Fruit fly (Drosophila melanogaster) whole organism, embryonic: ENCODE data around the gene CG43350.

Source experiments
- Adf1 ChIP-seq: fragments of 200-800 bp; sonication (Bioruptor generic); IDR thresholded peaks from 2 replicates; pipeline ENCODE4 v1.3.6; 2022; ENCODE audit warnings: missing biosample characterization, missing genetic modification characterization
- CG13287 ChIP-seq: fragments of 200-800 bp; sonication (Bioruptor generic); IDR thresholded peaks from 2 replicates; pipeline ENCODE4 v1.3.6; 2022; ENCODE audit warnings: missing biosample characterization, missing genetic modification characterization; ENCODE audit not compliant: partially characterized antibody
- CG14014 ChIP-seq: fragments of 200-800 bp; sonication (Bioruptor generic); IDR thresholded peaks from 2 replicates; pipeline ENCODE4 v1.3.6; 2022; ENCODE audit warnings: missing biosample characterization, missing genetic modification characterization
- CG14710 ChIP-seq: fragments of 200-800 bp; sonication (Bioruptor generic); optimal IDR thresholded peaks from 3 replicates; lab custom pipeline; 2019; ENCODE audit warnings: missing biosample characterization, mild to moderate bottlenecking, missing genetic modification characterization, moderate library complexity
- CG1647 ChIP-seq: fragments of 200-800 bp; sonication (Bioruptor generic); optimal IDR thresholded peaks from 3 replicates; lab custom pipeline; 2016; ENCODE audit warnings: missing biosample characterization, missing genetic modification characterization
- CG17361 ChIP-seq: fragments of 200-800 bp; sonication (Bioruptor generic); IDR thresholded peaks from 3 replicates; pipeline ENCODE4 v1.3.6; 2022; ENCODE audit warnings: missing biosample characterization, missing genetic modification characterization
- CG17612 ChIP-seq: fragments of 200-800 bp; sonication (Bioruptor generic); IDR thresholded peaks from 2 replicates; pipeline ENCODE4 v1.3.6; 2022; ENCODE audit warnings: missing biosample characterization, missing genetic modification characterization
- CG18476 ChIP-seq: fragments of 200-800 bp; sonication (Bioruptor generic); optimal IDR thresholded peaks from 2 replicates; lab custom pipeline; 2016; ENCODE audit warnings: missing biosample characterization, mild to moderate bottlenecking, missing genetic modification characterization
- CG2678 ChIP-seq: fragments of 200-800 bp; sonication (Bioruptor generic); optimal IDR thresholded peaks from 3 replicates; lab custom pipeline; 2019; ENCODE audit warnings: missing biosample characterization, mild to moderate bottlenecking, missing genetic modification characterization, moderate library complexity
- CG34224 ChIP-seq: fragments of 200-800 bp; sonication (Bioruptor generic); IDR thresholded peaks from 3 replicates; pipeline ENCODE4 v1.3.6; 2022; ENCODE audit warnings: missing biosample characterization, missing genetic modification characterization; ENCODE audit not compliant: partially characterized antibody
- CG3726 ChIP-seq: fragments of 200-800 bp; sonication (Bioruptor generic); IDR thresholded peaks from 3 replicates; pipeline ENCODE4, ENCODE4 v1.3.6; 2022; ENCODE audit warnings: missing biosample characterization, missing genetic modification characterization
- CG4404 ChIP-seq: fragments of 200-800 bp; sonication (Bioruptor generic); IDR thresholded peaks from 2 replicates; pipeline ENCODE4 v1.3.6; 2022; ENCODE audit warnings: missing biosample characterization, missing genetic modification characterization
- CG4617 ChIP-seq: fragments of 200-800 bp; sonication (Bioruptor generic); optimal IDR thresholded peaks from 3 replicates; lab custom pipeline; 2016; ENCODE audit warnings: missing biosample characterization, missing genetic modification characterization, borderline replicate concordance
- CG4854 ChIP-seq: fragments of 200-800 bp; sonication (Bioruptor generic); optimal IDR thresholded peaks from 2 replicates; lab custom pipeline; 2016; ENCODE audit warnings: missing biosample characterization, missing genetic modification characterization, inconsistent platforms
- CG6683 ChIP-seq: fragments of 200-800 bp; sonication (Bioruptor generic); optimal IDR thresholded peaks from 2 replicates; lab custom pipeline; 2017; ENCODE audit warnings: missing biosample characterization, mild to moderate bottlenecking, missing genetic modification characterization, missing genetic modification reagents
- CG6791 ChIP-seq: fragments of 200-800 bp; sonication (Bioruptor generic); IDR thresholded peaks from 3 replicates; pipeline ENCODE4 v1.3.6; 2022; ENCODE audit warnings: missing biosample characterization, missing genetic modification characterization; ENCODE audit not compliant: partially characterized antibody
- CG7357 ChIP-seq: fragments of 200-800 bp; sonication (Bioruptor generic); IDR thresholded peaks from 3 replicates; pipeline ENCODE4 v1.3.6; 2022; ENCODE audit warnings: missing biosample characterization, missing genetic modification characterization
- CG7963 ChIP-seq: fragments of 200-800 bp; sonication (Bioruptor generic); IDR thresholded peaks from 3 replicates; pipeline ENCODE4 v1.3.6; 2022; ENCODE audit warnings: missing biosample characterization, missing genetic modification characterization; ENCODE audit not compliant: partially characterized antibody
- D ChIP-seq, 2 experiments: fragments of 200-800 bp in 1 of 2; fragments of >200 bp in 1 of 2; sonication (Bioruptor generic) in 1 of 2; optimal IDR thresholded peaks; 2 replicates in 1 of 2; 3 replicates in 1 of 2; lab custom pipeline; 2017; ENCODE audit warnings: mild to moderate bottlenecking in 1 of 2, missing biosample characterization in 1 of 2, missing genetic modification characterization in 1 of 2, missing genetic modification reagents in 1 of 2
- Dek ChIP-seq: fragments of 200-800 bp; sonication (Bioruptor generic); optimal IDR thresholded peaks from 3 replicates; lab custom pipeline; 2019; ENCODE audit warnings: missing biosample characterization, mild to moderate bottlenecking, missing genetic modification characterization, moderate library complexity
- Dfd ChIP-seq, 2 experiments: fragments of >200 bp; optimal IDR thresholded peaks; 2 replicates each; lab custom pipeline; 2017; ENCODE audit warnings: missing biosample characterization in 2 of 2, missing genetic modification characterization in 2 of 2
- Dip2 ChIP-seq: fragments of 200-800 bp; sonication (Bioruptor generic); IDR thresholded peaks from 2 replicates; pipeline ENCODE4 v1.3.6; 2022; ENCODE audit warnings: missing biosample characterization, missing genetic modification characterization
- Doc2 ChIP-seq: fragments of 200-800 bp; sonication (Bioruptor generic); IDR thresholded peaks from 2 replicates; pipeline ENCODE4 v1.3.6; 2022; ENCODE audit warnings: missing biosample characterization, missing genetic modification characterization
- Dp ChIP-seq: fragments of 200-800 bp; sonication (Bioruptor generic); optimal IDR thresholded peaks from 2 replicates; lab custom pipeline; 2018; ENCODE audit warnings: missing biosample characterization, mild to moderate bottlenecking, missing genetic modification characterization, moderate library complexity
- Fer3 ChIP-seq: fragments of 200-800 bp; sonication (Bioruptor generic); optimal IDR thresholded peaks from 2 replicates; lab custom pipeline; 2018; ENCODE audit warnings: missing biosample characterization, mild to moderate bottlenecking, missing genetic modification characterization, moderate library complexity
- Gug ChIP-seq: fragments of 200-800 bp; sonication (Bioruptor generic); IDR thresholded peaks from 4 replicates; pipeline ENCODE4 v1.3.6; 2022; ENCODE audit warnings: missing biosample characterization, missing genetic modification characterization
- H15 ChIP-seq: fragments of 200-800 bp; sonication (Bioruptor generic); IDR thresholded peaks from 3 replicates; pipeline ENCODE4 v1.3.6; 2022; ENCODE audit warnings: missing biosample characterization, missing genetic modification characterization
- Hr78 ChIP-seq, 2 experiments: fragments of 200-800 bp in 1 of 2; fragments of >200 bp in 1 of 2; sonication (Bioruptor generic) in 1 of 2; optimal IDR thresholded peaks; 2 replicates each; lab custom pipeline; 2017 to 2019; ENCODE audit warnings: missing biosample characterization in 2 of 2, missing genetic modification characterization in 2 of 2, mild to moderate bottlenecking in 1 of 2, moderate library complexity in 1 of 2
- MBD-R2 ChIP-seq: fragments of 200-800 bp; sonication (Bioruptor generic); IDR thresholded peaks from 2 replicates; pipeline ENCODE4 v1.3.6; 2022; ENCODE audit warnings: missing biosample characterization, missing genetic modification characterization
- Mes4 ChIP-seq: fragments of 200-800 bp; sonication (Bioruptor generic); optimal IDR thresholded peaks from 2 replicates; lab custom pipeline; 2016; ENCODE audit warnings: missing biosample characterization, missing genetic modification characterization
- NC2α ChIP-seq: fragments of 200-800 bp; sonication (Bioruptor generic); optimal IDR thresholded peaks from 2 replicates; lab custom pipeline; 2016; ENCODE audit warnings: missing biosample characterization, missing genetic modification characterization
- Nf-YC ChIP-seq: fragments of 200-800 bp; optimal IDR thresholded peaks from 3 replicates; lab custom pipeline; 2019; ENCODE audit warnings: missing biosample characterization, mild to moderate bottlenecking, missing genetic modification characterization, moderate library complexity
- Optix ChIP-seq: fragments of 200-800 bp; sonication (Bioruptor generic); IDR thresholded peaks from 3 replicates; pipeline ENCODE4 v1.3.6; 2022; ENCODE audit warnings: missing biosample characterization, missing genetic modification characterization
- Ssrp ChIP-seq: fragments of 200-800 bp; sonication (Bioruptor generic); optimal IDR thresholded peaks from 2 replicates; lab custom pipeline; 2018; ENCODE audit warnings: missing biosample characterization, mild to moderate bottlenecking, missing genetic modification characterization, moderate library complexity
- amos ChIP-seq: fragments of 200-800 bp; sonication (Bioruptor generic); IDR thresholded peaks from 2 replicates; pipeline ENCODE4 v1.3.6; 2022; ENCODE audit warnings: missing biosample characterization, missing genetic modification characterization; ENCODE audit not compliant: partially characterized antibody
- cas ChIP-seq: fragments of 200-800 bp; sonication (Bioruptor generic); IDR thresholded peaks from 2 replicates; pipeline ENCODE4 v1.3.6; 2022; ENCODE audit warnings: missing biosample characterization, missing genetic modification characterization
- cg ChIP-seq: fragments of 200-800 bp; sonication (Bioruptor generic); optimal IDR thresholded peaks from 3 replicates; lab custom pipeline; 2019; ENCODE audit warnings: missing biosample characterization, mild to moderate bottlenecking, missing genetic modification characterization, moderate library complexity
- danr ChIP-seq: fragments of 200-800 bp; sonication (Bioruptor generic); IDR thresholded peaks from 2 replicates; pipeline ENCODE4 v1.3.6; 2022; ENCODE audit warnings: missing biosample characterization, missing genetic modification characterization
- dysf ChIP-seq: fragments of 200-800 bp; sonication (Bioruptor generic); IDR thresholded peaks from 3 replicates; pipeline ENCODE4 v1.3.6; 2022; ENCODE audit warnings: missing biosample characterization, missing genetic modification characterization
- fd102C ChIP-seq: fragments of 200-800 bp; sonication (Bioruptor generic); optimal IDR thresholded peaks from 2 replicates; lab custom pipeline; 2018; ENCODE audit warnings: missing biosample characterization, mild to moderate bottlenecking, missing genetic modification characterization, moderate library complexity
- gce ChIP-seq: fragments of 200-800 bp; sonication (Bioruptor generic); IDR thresholded peaks from 3 replicates; pipeline ENCODE4 v1.3.6; 2022; ENCODE audit warnings: missing biosample characterization, missing genetic modification characterization
- her ChIP-seq: fragments of 200-800 bp; sonication (Bioruptor generic); optimal IDR thresholded peaks from 2 replicates; lab custom pipeline; 2016; ENCODE audit warnings: missing biosample characterization, missing genetic modification characterization
- jumu ChIP-seq: fragments of 200-800 bp; sonication (Bioruptor generic); optimal IDR thresholded peaks from 3 replicates; lab custom pipeline; 2016; ENCODE audit warnings: missing biosample characterization, missing genetic modification characterization
- lab ChIP-seq: fragments of 200-800 bp; sonication (Bioruptor generic); optimal IDR thresholded peaks from 3 replicates; lab custom pipeline; 2017; ENCODE audit warnings: missing biosample characterization, missing genetic modification characterization, mild to moderate bottlenecking, moderate library complexity, missing genetic modification reagents
- nmo ChIP-seq: fragments of 200-800 bp; sonication (Bioruptor generic); optimal IDR thresholded peaks from 2 replicates; lab custom pipeline; 2018; ENCODE audit warnings: missing biosample characterization, mild to moderate bottlenecking, missing genetic modification characterization, moderate library complexity
- otp ChIP-seq: fragments of 200-800 bp; sonication (Bioruptor generic); IDR thresholded peaks from 3 replicates; pipeline ENCODE4, ENCODE4 v1.3.6; 2022; ENCODE audit warnings: missing biosample characterization, missing genetic modification characterization
- so ChIP-seq: fragments of 200-800 bp; sonication (Bioruptor generic); IDR thresholded peaks from 3 replicates; pipeline ENCODE4 v1.3.6; 2022; ENCODE audit warnings: missing biosample characterization, missing genetic modification characterization
- tin ChIP-seq: fragments of 200-800 bp; sonication (Bioruptor generic); optimal IDR thresholded peaks from 3 replicates; lab custom pipeline; 2016; ENCODE audit warnings: missing biosample characterization, missing genetic modification characterization

Gene CG43350

dm6 chr2L:9388013-9388605, 38.8 kb downstream of the CG43350 start (continued):
- TF ChIP-seq jumu (peak; percentile 56), Doc2 (GFP tag; lab: Robert Waterston, UW) (no peak), nmo (GFP tag; lab: Kevin White, UChicago) (peak; percentile 49), CG2678 (tag; lab: Kevin White, UChicago) (peak; percentile 75), CG3726 (GFP tag; lab: Robert Waterston, UW) (0 out of 3 replicates have a peak, but pooled peaks have one; percentile 64), Optix (GFP tag; lab: Robert Waterston, UW) (no peak), danr (GFP tag; lab: Robert Waterston, UW) (peak; percentile 52; the same call in 1 of the 2 replicates), her (peak; percentile 85), Fer3 (tag; lab: Kevin White, UChicago) (peak; percentile 78), Mes4 (GFP tag; lab: Kevin White, UChicago) (peak; percentile 45), Dek (tag; lab: Kevin White, UChicago) (peak; percentile 69), CG4617 (no peak), NC2α (GFP tag; lab: Kevin White, UChicago) (no peak), CG17361 (GFP tag; lab: Robert Waterston, UW) (peak; percentile 29; the same call in 1 of the 3 replicates), Nf-YC (tag; lab: Kevin White, UChicago) (no peak), dysf (peak; percentile 87), CG18476 (GFP tag; lab: Kevin White, UChicago) (peak; percentile 20), Dp (GFP tag; lab: Kevin White, UChicago) (no peak), CG7357 (GFP tag; lab: Robert Waterston, UW) (peak; percentile 69), CG4854 (GFP tag; lab: Kevin White, UChicago) (peak; percentile 44), otp (GFP tag; lab: Robert Waterston, UW) (peak; percentile 64; the same call in 1 of the 3 replicates), CG6683 (GFP tag; lab: Kevin White, UChicago) (no peak), CG17612 (peak; percentile 30; the same call in 1 of the 2 replicates), CG13287 (GFP tag; lab: Robert Waterston, UW) (no peak), so (GFP tag; lab: Robert Waterston, UW) (peak; percentile 76; the same call in 2 of the 3 replicates), Adf1 (GFP tag; lab: Robert Waterston, UW) (peak; percentile 19), Ssrp (no peak), fd102C (GFP tag; lab: Kevin White, UChicago) (no peak), CG14710 (tag; lab: Kevin White, UChicago) (no peak), cg (GFP tag; lab: Kevin White, UChicago) (no peak), Hr78 (GFP tag; optimal IDR thresholded peaks at IDR 0.05; lab: Kevin White, UChicago) (no peak), MBD-R2 (GFP tag; lab: Robert Waterston, UW) (peak; percentile 37; the same call in 1 of the 2 replicates), CG34224 (GFP tag; lab: Robert Waterston, UW) (no peak), CG7963 (GFP tag; lab: Robert Waterston, UW) (no peak), lab (GFP tag; lab: Kevin White, UChicago) (peak; percentile 85), CG14014 (GFP tag; lab: Robert Waterston, UW) (peak; percentile 69), cas (GFP tag; lab: Robert Waterston, UW) (0 out of 2 replicates have a peak, but pooled peaks have one; percentile 22), CG4404 (GFP tag; lab: Robert Waterston, UW) (peak; percentile 57), Gug (peak; percentile 87; the same call in 3 of the 4 replicates), Dfd (GFP tag; optimal IDR thresholded peaks at IDR 0.05; lab: Kevin White, UChicago) (no peak), D (optimal IDR thresholded peaks at IDR 0.05; lab: Kevin White, UChicago) (no peak), D (GFP tag; optimal IDR thresholded peaks at IDR 0.05; lab: Kevin White, UChicago) (no peak), H15 (GFP tag; lab: Robert Waterston, UW) (peak; percentile 49; the same call in 1 of the 3 replicates), amos (no peak), CG1647 (GFP tag; lab: Kevin White, UChicago) (peak; percentile 53), Dip2 (no peak), CG6791 (GFP tag; lab: Robert Waterston, UW) (no peak), gce (peak; percentile 51; the same call in 1 of the 3 replicates), tin (peak; percentile 54)
